Fruit fly (Drosophila melanogaster) whole organism, adult: ENCODE results near the gene Syx1A.
A peak's percentile ranks its signal among the peaks of the same experiment; 100 is the strongest.

Experiments
- CG11617 ChIP-seq: fragments of 200-800 bp; sonication (Bioruptor generic); optimal IDR thresholded peaks from 2 replicates; lab custom pipeline; 2017; ENCODE audit warnings: mild to moderate bottlenecking, missing biosample characterization, missing genetic modification reagents, missing genetic modification characterization
- CG33017 ChIP-seq: fragments of 200-800 bp; sonication (Bioruptor generic); optimal IDR thresholded peaks from 2 replicates; lab custom pipeline; 2018; ENCODE audit warnings: missing biosample characterization, mild to moderate bottlenecking, missing genetic modification characterization, moderate library complexity
- CG7101 ChIP-seq: fragments of 200-800 bp; sonication (Bioruptor generic); optimal IDR thresholded peaks from 2 replicates; lab custom pipeline; 2018; ENCODE audit warnings: missing biosample characterization, mild to moderate bottlenecking, missing genetic modification characterization, moderate library complexity
- kay ChIP-seq: fragments of 200-800 bp; sonication (Bioruptor generic); peaks from one replicate; lab custom pipeline; 2016; ENCODE audit warnings: missing biosample characterization, missing genetic modification characterization, borderline replicate concordance
- ovo ChIP-seq: fragments of 200-800 bp; sonication (Bioruptor generic); optimal IDR thresholded peaks from 2 replicates; lab custom pipeline; 2016; ENCODE audit warnings: missing biosample characterization, missing genetic modification characterization
- pad ChIP-seq: fragments of 200-800 bp; sonication (Bioruptor generic); optimal IDR thresholded peaks from 3 replicates; lab custom pipeline; 2017; ENCODE audit warnings: missing biosample characterization, missing genetic modification characterization, mild to moderate bottlenecking, moderate library complexity, missing genetic modification reagents

- no peak for TF ChIP-seq pad
- no peak for TF ChIP-seq CG7101 (tag; lab: Kevin White, UChicago)
- no peak for TF ChIP-seq CG33017 (tag; lab: Kevin White, UChicago)
- peak; percentile 34 for TF ChIP-seq kay (GFP tag; lab: Kevin White, UChicago)
- no peak for TF ChIP-seq ovo (GFP tag; lab: Kevin White, UChicago)
- no peak for TF ChIP-seq CG11617 (GFP tag; lab: Kevin White, UChicago)
Measured at dm6 chr3R:24079110-24079509, 26.5 kb downstream of the Syx1A start.
